Worm (Caenorhabditis elegans): ENCODE measurements around the gene clec-141.
A peak's percentile ranks its signal among the peaks of the same experiment; 100 is the strongest.

The clec-141 gene

DNA sequence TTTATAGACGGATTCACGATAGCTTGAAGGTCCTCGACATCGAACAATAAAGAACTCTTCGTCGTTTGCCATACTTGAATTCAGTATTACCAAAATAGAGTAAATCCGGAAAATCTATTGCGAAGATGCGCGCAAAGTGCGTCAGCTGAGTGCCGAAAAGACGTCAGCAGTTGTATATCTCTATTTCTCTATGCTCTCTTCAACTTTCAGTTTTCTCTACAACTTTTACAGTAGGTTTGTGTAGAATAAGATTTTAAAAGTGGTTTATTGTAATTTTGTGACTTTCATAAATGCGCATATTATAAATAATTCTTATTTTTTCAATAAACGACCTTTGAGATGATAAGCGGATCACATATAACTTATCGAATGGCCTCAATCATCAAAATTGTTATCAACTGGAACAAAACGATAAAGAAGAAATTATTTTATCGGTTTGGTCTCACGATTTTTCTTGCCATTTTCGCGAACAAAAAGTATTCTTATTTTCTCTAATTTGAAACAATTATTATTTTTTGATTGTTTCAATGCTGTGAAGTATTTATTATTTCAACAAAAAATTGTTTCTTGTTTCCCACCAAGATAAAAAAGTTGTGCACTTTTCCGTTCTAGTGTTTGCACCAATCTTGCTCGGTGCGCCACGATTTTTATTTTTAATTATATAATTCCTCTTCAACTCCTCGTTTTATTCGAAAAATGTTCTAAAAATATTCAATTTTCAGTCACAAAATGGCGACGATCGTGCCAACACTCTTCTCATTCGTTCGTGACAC is 34.0 kb downstream of the clec-141 start, which contains the start of the genes agt-2 and F09E5.3 (continued):
- peak; percentile 89 for TF ChIP-seq snpc-4 (tag; optimal IDR thresholded peaks at IDR 0.05)
- TF ChIP-seq C34B4.2 (tag; optimal IDR thresholded peaks at IDR 0.05) = no peak
- no peak for TF ChIP-seq pqm-1 (tag; optimal IDR thresholded peaks at IDR 0.05)
- no peak for TF ChIP-seq nhr-84 (tag; optimal IDR thresholded peaks at IDR 0.05)
- peak; percentile 86 for TF ChIP-seq nhr-77 (tag; optimal IDR thresholded peaks at IDR 0.05)
- peak; percentile 81 for TF ChIP-seq zip-4 (GFP tag; optimal IDR thresholded peaks at IDR 0.05)
- peak; percentile 63 for TF ChIP-seq hpl-2 (GFP tag; optimal IDR thresholded peaks at IDR 0.05)
- peak; percentile 89 for TF ChIP-seq fos-1 (tag; optimal IDR thresholded peaks at IDR 0.05)
- TF ChIP-seq tbx-2 (tag; optimal IDR thresholded peaks at IDR 0.05) = peak; percentile 94
- peak; percentile 98 for TF ChIP-seq snu-23 (GFP tag; optimal IDR thresholded peaks at IDR 0.05)
- TF ChIP-seq dpl-1 (GFP tag; optimal IDR thresholded peaks at IDR 0.05) = peak; percentile 88 to 91 (median 90)
- TF ChIP-seq mef-2 (tag; optimal IDR thresholded peaks at IDR 0.05) = peak; percentile 28
- no peak for TF ChIP-seq ceh-63 (GFP tag; optimal IDR thresholded peaks at IDR 0.05)
- TF ChIP-seq elt-2 (tag; optimal IDR thresholded peaks at IDR 0.05) = peak; percentile 82
- TF ChIP-seq ceh-8 (GFP tag; optimal IDR thresholded peaks at IDR 0.05) = peak; percentile 85
- peak; percentile 13 for TF ChIP-seq fkh-4 (tag; optimal IDR thresholded peaks at IDR 0.05; ENCODE audit: borderline replicate concordance)
- peak; percentile 25 for TF ChIP-seq vab-15 (tag; optimal IDR thresholded peaks at IDR 0.05)
- TF ChIP-seq mdl-1 (tag; optimal IDR thresholded peaks at IDR 0.05) = peak in 1 of 2 experiments; percentile 84
- peak; percentile 92 to 95 (median 93) for TF ChIP-seq ceh-82 (tag; optimal IDR thresholded peaks at IDR 0.05)
- TF ChIP-seq ztf-11 (tag; optimal IDR thresholded peaks at IDR 0.05) = peak in 1 of 2 experiments; percentile 81
- no peak for TF ChIP-seq unc-98 (GFP tag; IDR thresholded peaks at IDR 0.05)
- TF ChIP-seq C04F5.9 (tag; optimal IDR thresholded peaks at IDR 0.05) = peak; percentile 81
- peak; percentile 81 for TF ChIP-seq nhr-11 (tag; optimal IDR thresholded peaks at IDR 0.05)
- TF ChIP-seq ces-1 (GFP tag; optimal IDR thresholded peaks at IDR 0.05) = no peak
- TF ChIP-seq sptf-1 (tag; optimal IDR thresholded peaks at IDR 0.05) = no peak
- no peak for TF ChIP-seq ets-5 (GFP tag; IDR thresholded peaks at IDR 0.05)
- TF ChIP-seq nhr-19 (GFP tag; conservative IDR thresholded peaks at IDR 0.05) = peak; percentile 93
- peak; percentile 92 for TF ChIP-seq fkh-8 (tag; optimal IDR thresholded peaks at IDR 0.05)
- peak; percentile 93 for TF ChIP-seq lin-35 (GFP tag; optimal IDR thresholded peaks at IDR 0.05)
- TF ChIP-seq hlh-17 (GFP tag; optimal IDR thresholded peaks at IDR 0.05; ENCODE audit: borderline replicate concordance) = no peak
- TF ChIP-seq nhr-12 (tag; optimal IDR thresholded peaks at IDR 0.05) = no peak
- TF ChIP-seq alr-1 (tag; optimal IDR thresholded peaks at IDR 0.05; ENCODE audit: borderline replicate concordance) = no peak
- TF ChIP-seq aly-2 (tag; optimal IDR thresholded peaks at IDR 0.05) = peak; percentile 92

DNA sequence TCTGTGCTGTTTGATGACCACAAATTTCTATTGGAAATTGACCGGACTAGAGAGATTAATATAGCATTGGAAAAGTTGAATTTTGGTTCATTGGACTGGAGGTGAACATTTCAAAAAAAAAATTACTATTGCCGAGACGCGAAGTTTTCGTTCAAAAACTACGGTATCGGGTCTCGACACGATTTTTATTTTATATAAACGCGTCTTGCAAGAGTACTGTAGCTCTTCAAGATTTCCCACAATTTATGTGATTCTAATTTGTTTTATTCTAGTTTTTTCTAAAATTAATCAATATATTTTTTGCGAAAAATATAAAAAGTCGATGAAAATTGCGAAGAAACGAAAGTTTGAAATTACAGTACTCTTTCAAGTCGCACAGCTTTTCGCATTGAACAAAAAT is 36.8 kb downstream of the clec-141 start, which contains the start of gene F09E5.12:
TSS of gene F09E5.12 (minus strand) at position 101 of the 400 bp plus-strand sequence.
- no peak for TF ChIP-seq unc-86 (tag; optimal IDR thresholded peaks at IDR 0.05)
- TF ChIP-seq hpl-2 (GFP tag; optimal IDR thresholded peaks at IDR 0.05) = no peak
- TF ChIP-seq nhr-28 (tag; optimal IDR thresholded peaks at IDR 0.05) = no peak
- no peak for TF ChIP-seq lir-3 (tag; optimal IDR thresholded peaks at IDR 0.05; ENCODE audit: poor library complexity)
- TF ChIP-seq ceh-82 (tag; optimal IDR thresholded peaks at IDR 0.05) = no peak
- no peak for TF ChIP-seq ztf-11 (tag; optimal IDR thresholded peaks at IDR 0.05)
- no peak for TF ChIP-seq mab-9 (GFP tag; IDR thresholded peaks at IDR 0.05)
- no peak for TF ChIP-seq elt-2 (tag; optimal IDR thresholded peaks at IDR 0.05)
- no peak for TF ChIP-seq dpl-1 (GFP tag; optimal IDR thresholded peaks at IDR 0.05)
- no peak for TF ChIP-seq nhr-77 (tag; optimal IDR thresholded peaks at IDR 0.05)

DNA sequence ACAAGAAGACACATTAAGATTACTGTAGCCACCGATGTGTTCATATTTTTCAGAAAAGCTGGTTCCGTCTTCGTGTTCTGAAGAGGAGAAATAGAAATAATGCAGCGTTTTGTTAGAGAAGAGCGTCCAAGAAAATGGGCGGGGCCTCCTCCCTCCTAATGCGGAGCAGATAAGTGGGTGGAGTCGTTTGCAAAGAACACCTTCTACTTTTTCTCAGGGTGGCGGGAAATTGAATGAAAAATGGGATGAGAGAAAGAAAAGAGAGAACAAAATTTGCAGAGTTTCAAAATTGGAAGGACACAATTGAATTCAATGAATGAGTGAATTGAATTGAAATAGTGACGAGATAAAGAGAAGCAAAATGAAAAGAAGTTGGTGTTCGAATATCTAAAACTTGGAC is 41.8 kb downstream of the clec-141 start, which contains the start of gene F09E5.16:
TSS of gene F09E5.16 (minus strand) at position 101 of the 400 bp plus-strand sequence.
- TF ChIP-seq dsc-1 (tag; optimal IDR thresholded peaks at IDR 0.05) (no peak), blmp-1 (tag; optimal IDR thresholded peaks at IDR 0.05) (no peak), lin-14 (GFP tag; optimal IDR thresholded peaks at IDR 0.05) (peak; percentile 9)

Measured in whole organism, L1 larva.